Worm (Caenorhabditis elegans) whole organism, L4/young adult: Measurements from ENCODE around the gene elo-9.

Experiments used
- W03F9.2 ChIP-seq: fragments of 150-350 bp; optimal IDR thresholded peaks from 2 replicates; lab custom pipeline; 2014; ENCODE audit warnings: missing biosample characterization, missing genetic modification characterization
- dao-5 ChIP-seq: sonication (generic microtip); optimal IDR thresholded peaks from 2 replicates; lab custom pipeline; 2016; ENCODE audit warnings: missing genotype, missing genetic modification characterization, moderate library complexity, missing compliant biosample characterization
- him-1 ChIP-seq: sonication (generic microtip); optimal IDR thresholded peaks from 2 replicates; lab custom pipeline; 2016; ENCODE audit warnings: missing genotype, missing genetic modification reagents, missing genetic modification characterization, missing compliant biosample characterization

- TF ChIP-seq dao-5: no peak
- no peak for TF ChIP-seq him-1 (tag; lab: Kevin White, UChicago)
- no peak for TF ChIP-seq W03F9.2 (tag; lab: Kevin White, UChicago)
Observed at ce11 chrII:14966420-14966819, 2.5 kb upstream of the elo-9 start.
